Fruit fly (Drosophila melanogaster) S2 (cell line): ENCODE results near the gene cyr.

Experiments used
- CG8478 ChIP-seq: fragments of >200 bp; optimal IDR thresholded peaks from 2 replicates; lab custom pipeline; 2018
- CTCF ChIP-seq, 2 experiments: fragments of >200 bp; optimal IDR thresholded peaks; 2 replicates each; lab custom pipeline; 2018

- TF ChIP-seq CG8478 (lab: Kevin White, UChicago) (no peak), CTCF (optimal IDR thresholded peaks at IDR 0.05; lab: Kevin White, UChicago) (no peak)
These were observed 10.3 kb downstream of the cyr start for dm6 chrX:8125224-8125649.
